Worm (Caenorhabditis elegans): ENCODE data around the gene hch-1.
"Not testable (repeated sequence)": the region's sequence is repeated elsewhere in the genome, so short reads cannot be mapped to it uniquely, and the experiment has no call there.

- TF ChIP-seq flt-1 (GFP tag; IDR thresholded peaks at IDR 0.05), result peak; percentile 35; the same call in 1 of the 2 replicates
- TF ChIP-seq ztf-29, T22C8.4 (GFP tag; IDR thresholded peaks at IDR 0.05): not testable (repeated sequence)
These were observed 24.4 kb upstream of the hch-1 start for ce11 chrX:14724139-14724538.
